Fruit fly (Drosophila melanogaster) whole organism, prepupa: ENCODE measurements around the gene Tg.
A peak's percentile ranks its signal among the peaks of the same experiment; 100 is the strongest.

Experiments used
- Blimp-1 ChIP-seq: fragments of 200-800 bp; sonication (Bioruptor generic); optimal IDR thresholded peaks from 3 replicates; lab custom pipeline; 2017; ENCODE audit warnings: missing biosample characterization, missing genetic modification characterization, mild to moderate bottlenecking, moderate library complexity, missing genetic modification reagents
- CG10631 ChIP-seq: fragments of 200-800 bp; sonication (Bioruptor generic); optimal IDR thresholded peaks from 2 replicates; lab custom pipeline; 2016; ENCODE audit warnings: missing biosample characterization, missing genetic modification characterization
- CG3032 ChIP-seq: fragments of 200-800 bp; optimal IDR thresholded peaks from 2 replicates; lab custom pipeline; 2019; ENCODE audit warnings: missing biosample characterization, mild to moderate bottlenecking, missing genetic modification characterization, moderate library complexity
- CG6808 ChIP-seq: fragments of 200-800 bp; sonication (Bioruptor generic); optimal IDR thresholded peaks from 3 replicates; lab custom pipeline; 2017; ENCODE audit warnings: missing biosample characterization, missing genetic modification characterization, mild to moderate bottlenecking, moderate library complexity, missing genetic modification reagents
- Eip78C ChIP-seq: fragments of 200-800 bp; sonication (Bioruptor generic); peaks from one replicate; lab custom pipeline; 2016; ENCODE audit warnings: missing biosample characterization, missing genetic modification characterization
- fkh ChIP-seq: fragments of 200-800 bp; sonication (Bioruptor generic); optimal IDR thresholded peaks from 3 replicates; lab custom pipeline; 2017; ENCODE audit warnings: missing biosample characterization, mild to moderate bottlenecking, missing genetic modification characterization, moderate library complexity

- TF ChIP-seq Eip78C (GFP tag; lab: Kevin White, UChicago): no peak
- TF ChIP-seq CG6808 (GFP tag; lab: Kevin White, UChicago): no peak
- no peak for TF ChIP-seq CG3032 (tag; lab: Kevin White, UChicago)
- peak; percentile 100 for TF ChIP-seq Blimp-1 (GFP tag; lab: Kevin White, UChicago)
- no peak for TF ChIP-seq fkh (GFP tag; lab: Kevin White, UChicago)
- TF ChIP-seq CG10631 (GFP tag; lab: Kevin White, UChicago): no peak
Observed at dm6 chr2L:8043282-8043668, 32.1 kb downstream of the Tg start, which contains the start of gene Megf8.
